Fruit fly (Drosophila melanogaster) whole organism, embryonic: ENCODE measurements around the gene Gbs-70E.

Experiments used
- CG10366 ChIP-seq: fragments of 200-800 bp; sonication (Bioruptor generic); IDR thresholded peaks from 2 replicates; pipeline ENCODE4 v1.3.6; 2022; ENCODE audit warnings: missing biosample characterization, missing genetic modification characterization
- CG10431 ChIP-seq: fragments of 200-800 bp; sonication (Bioruptor generic); optimal IDR thresholded peaks from 3 replicates; lab custom pipeline; 2018; ENCODE audit warnings: missing biosample characterization, mild to moderate bottlenecking, missing genetic modification characterization
- CG1233 ChIP-seq: fragments of 200-800 bp; sonication (Bioruptor generic); optimal IDR thresholded peaks from 4 replicates; lab custom pipeline; 2018; ENCODE audit warnings: missing biosample characterization, mild to moderate bottlenecking, missing genetic modification characterization
- CG14441 ChIP-seq: fragments of 200-800 bp; sonication (Bioruptor generic); IDR thresholded peaks from 2 replicates; pipeline ENCODE4 v1.3.6; 2022; ENCODE audit warnings: missing biosample characterization, missing genetic modification characterization
- CG1647 ChIP-seq: fragments of 200-800 bp; sonication (Bioruptor generic); optimal IDR thresholded peaks from 3 replicates; lab custom pipeline; 2016; ENCODE audit warnings: missing biosample characterization, missing genetic modification characterization
- CG16779 ChIP-seq: fragments of 200-800 bp; sonication (Bioruptor generic); IDR thresholded peaks from 2 replicates; pipeline ENCODE4 v1.3.6; 2022; ENCODE audit warnings: missing biosample characterization, missing genetic modification characterization
- CG17568 ChIP-seq: fragments of 200-800 bp; sonication (Bioruptor generic); optimal IDR thresholded peaks from 2 replicates; lab custom pipeline; 2018; ENCODE audit warnings: missing biosample characterization, mild to moderate bottlenecking, missing genetic modification characterization, moderate library complexity
- CG18011 ChIP-seq: fragments of 200-800 bp; sonication (Bioruptor generic); optimal IDR thresholded peaks from 2 replicates; lab custom pipeline; 2017; ENCODE audit warnings: missing biosample characterization, missing genetic modification characterization, mild to moderate bottlenecking, moderate library complexity, missing genotype
- CG18599 ChIP-seq: fragments of 200-800 bp; sonication (Bioruptor generic); optimal IDR thresholded peaks from 3 replicates; lab custom pipeline; 2017; ENCODE audit warnings: missing biosample characterization, missing genetic modification characterization, mild to moderate bottlenecking, moderate library complexity, missing genetic modification reagents
- CG30020 ChIP-seq: fragments of 200-800 bp; optimal IDR thresholded peaks from 2 replicates; lab custom pipeline; 2019; ENCODE audit warnings: missing biosample characterization, mild to moderate bottlenecking, missing genetic modification characterization, moderate library complexity
- CG32772 ChIP-seq: fragments of 200-800 bp; sonication (Bioruptor generic); IDR thresholded peaks from 2 replicates; pipeline ENCODE4 v1.3.6; 2022; ENCODE audit warnings: missing biosample characterization, missing genetic modification characterization
- CG42726 ChIP-seq: fragments of 200-800 bp; sonication (Bioruptor generic); IDR thresholded peaks from 2 replicates; pipeline ENCODE4 v1.3.6; 2022; ENCODE audit warnings: missing biosample characterization, missing genetic modification characterization; ENCODE audit not compliant: partially characterized antibody
- CG4707 ChIP-seq: fragments of 200-800 bp; sonication (Bioruptor generic); optimal IDR thresholded peaks from 2 replicates; lab custom pipeline; 2018; ENCODE audit warnings: missing biosample characterization, mild to moderate bottlenecking, missing genetic modification characterization, moderate library complexity
- CG5245 ChIP-seq: fragments of 200-800 bp; sonication (Bioruptor generic); optimal IDR thresholded peaks from 3 replicates; lab custom pipeline; 2016; ENCODE audit warnings: missing biosample characterization, missing genetic modification characterization
- CG8388 ChIP-seq: fragments of 200-800 bp; sonication (Bioruptor generic); optimal IDR thresholded peaks from 2 replicates; lab custom pipeline; 2019; ENCODE audit warnings: missing biosample characterization, mild to moderate bottlenecking, missing genetic modification characterization, moderate library complexity
- Dad ChIP-seq: fragments of 200-800 bp; sonication (Bioruptor generic); optimal IDR thresholded peaks from 3 replicates; lab custom pipeline; 2016; ENCODE audit warnings: missing biosample characterization, missing genetic modification characterization
- Fer3 ChIP-seq: fragments of 200-800 bp; sonication (Bioruptor generic); optimal IDR thresholded peaks from 2 replicates; lab custom pipeline; 2018; ENCODE audit warnings: missing biosample characterization, mild to moderate bottlenecking, missing genetic modification characterization, moderate library complexity
- HLH54F ChIP-seq: fragments of 200-800 bp; sonication (Bioruptor generic); optimal IDR thresholded peaks from 3 replicates; lab custom pipeline; 2016; ENCODE audit warnings: missing biosample characterization, missing genetic modification characterization
- Hsf ChIP-seq: fragments of 200-800 bp; sonication (Bioruptor generic); optimal IDR thresholded peaks from 3 replicates; lab custom pipeline; 2016; ENCODE audit warnings: missing biosample characterization, missing genetic modification characterization
- Kr ChIP-seq: fragments of 200-800 bp; sonication (Bioruptor generic); optimal IDR thresholded peaks from 2 replicates; lab custom pipeline; 2017; ENCODE audit warnings: missing biosample characterization, mild to moderate bottlenecking, missing genetic modification characterization
- MTF-1 ChIP-seq: fragments of 200-800 bp; sonication (Bioruptor generic); optimal IDR thresholded peaks from 2 replicates; lab custom pipeline; 2018; ENCODE audit warnings: missing biosample characterization, mild to moderate bottlenecking, missing genetic modification characterization, borderline replicate concordance
- Med ChIP-seq: fragments of 200-800 bp; sonication (Bioruptor generic); peaks from one replicate; lab custom pipeline; 2016; ENCODE audit warnings: missing biosample characterization, missing genetic modification characterization, mild to moderate bottlenecking, inconsistent platforms, moderate library complexity
- Mrtf ChIP-seq: fragments of 200-800 bp; sonication (Bioruptor generic); IDR thresholded peaks from 3 replicates; pipeline ENCODE4 v1.3.6; 2022; ENCODE audit warnings: missing biosample characterization, missing genetic modification characterization
- NK7.1 ChIP-seq: fragments of 200-800 bp; sonication (Bioruptor generic); optimal IDR thresholded peaks from 3 replicates; lab custom pipeline; 2016; ENCODE audit warnings: missing biosample characterization, missing genetic modification characterization
- Ptx1 ChIP-seq: fragments of 200-800 bp; sonication (Bioruptor generic); IDR thresholded peaks from 2 replicates; pipeline ENCODE4 v1.3.6; 2022; ENCODE audit warnings: missing biosample characterization, missing genetic modification characterization
- Ravus ChIP-seq: fragments of 200-800 bp; sonication (Bioruptor generic); IDR thresholded peaks from 2 replicates; pipeline ENCODE4 v1.3.6; 2022; ENCODE audit warnings: missing biosample characterization, missing genetic modification characterization
- Rx ChIP-seq: fragments of 200-800 bp; sonication (Bioruptor generic); IDR thresholded peaks from 2 replicates; pipeline ENCODE4 v1.3.6; 2022; ENCODE audit warnings: missing biosample characterization, missing genetic modification characterization
- Tbp ChIP-seq: fragments of >200 bp; optimal IDR thresholded peaks from 2 replicates; lab custom pipeline; 2018; ENCODE audit warnings: missing biosample characterization, missing genetic modification characterization
- Vsx1 ChIP-seq: fragments of 200-800 bp; sonication (Bioruptor generic); optimal IDR thresholded peaks from 2 replicates; lab custom pipeline; 2017; ENCODE audit warnings: missing biosample characterization, mild to moderate bottlenecking, missing genetic modification characterization, missing genetic modification reagents
- al ChIP-seq: fragments of 200-800 bp; sonication (Bioruptor generic); IDR thresholded peaks from 2 replicates; pipeline ENCODE4 v1.3.6; 2022; ENCODE audit warnings: missing biosample characterization, missing genetic modification characterization
- ase ChIP-seq: fragments of 200-800 bp; sonication (Bioruptor generic); IDR thresholded peaks from 3 replicates; pipeline ENCODE4 v1.3.6; 2022; ENCODE audit warnings: missing biosample characterization, missing genetic modification characterization
- gcm ChIP-seq: fragments of 200-800 bp; sonication (Bioruptor generic); optimal IDR thresholded peaks from 2 replicates; lab custom pipeline; 2019; ENCODE audit warnings: missing biosample characterization, mild to moderate bottlenecking, missing genetic modification characterization, moderate library complexity
- ind ChIP-seq: fragments of 200-800 bp; sonication (Bioruptor generic); optimal IDR thresholded peaks from 3 replicates; lab custom pipeline; 2016; ENCODE audit warnings: missing biosample characterization, missing genetic modification characterization
- jing ChIP-seq: fragments of 200-800 bp; sonication (Bioruptor generic); optimal IDR thresholded peaks from 2 replicates; lab custom pipeline; 2018; ENCODE audit warnings: missing biosample characterization, mild to moderate bottlenecking, missing genetic modification characterization
- nerfin-1 ChIP-seq: fragments of 200-800 bp; sonication (Bioruptor generic); optimal IDR thresholded peaks from 3 replicates; lab custom pipeline; 2019; ENCODE audit warnings: missing biosample characterization, mild to moderate bottlenecking, missing genetic modification characterization, moderate library complexity
- oc ChIP-seq: fragments of 200-800 bp; sonication (Bioruptor generic); optimal IDR thresholded peaks from 2 replicates; lab custom pipeline; 2018; ENCODE audit warnings: missing biosample characterization, mild to moderate bottlenecking, missing genetic modification characterization, moderate library complexity
- p53 ChIP-seq: fragments of 200-800 bp; sonication (Bioruptor generic); optimal IDR thresholded peaks from 2 replicates; lab custom pipeline; 2016; ENCODE audit warnings: missing biosample characterization, missing genetic modification characterization
- peb ChIP-seq: fragments of 200-800 bp; sonication (Bioruptor generic); IDR thresholded peaks from 2 replicates; pipeline ENCODE4 v1.3.6; 2022; ENCODE audit warnings: missing biosample characterization, missing genetic modification characterization
- pho ChIP-seq: fragments of 200-800 bp; sonication (Bioruptor generic); optimal IDR thresholded peaks from 2 replicates; lab custom pipeline; 2016; ENCODE audit warnings: missing biosample characterization, missing genetic modification characterization
- pros ChIP-seq: fragments of 200-800 bp; sonication (Bioruptor generic); optimal IDR thresholded peaks from 3 replicates; lab custom pipeline; 2019; ENCODE audit warnings: missing biosample characterization, mild to moderate bottlenecking, missing genetic modification characterization, moderate library complexity
- salm ChIP-seq: fragments of 200-800 bp; sonication (Bioruptor generic); optimal IDR thresholded peaks from 2 replicates; lab custom pipeline; 2018; ENCODE audit warnings: missing biosample characterization, mild to moderate bottlenecking, missing genetic modification characterization
- sens ChIP-seq: fragments of 200-800 bp; sonication (Bioruptor generic); peaks from one replicate; lab custom pipeline; 2016; ENCODE audit warnings: missing biosample characterization, missing genetic modification characterization
- sqz ChIP-seq: fragments of 200-800 bp; sonication (Bioruptor generic); optimal IDR thresholded peaks from 3 replicates; lab custom pipeline; 2018; ENCODE audit warnings: missing biosample characterization, mild to moderate bottlenecking, missing genetic modification characterization
- sr ChIP-seq: fragments of 200-800 bp; sonication (Bioruptor generic); IDR thresholded peaks from 3 replicates; pipeline ENCODE4 v1.3.6; 2022; ENCODE audit warnings: missing biosample characterization, missing genetic modification characterization
- sug ChIP-seq: fragments of 200-800 bp; optimal IDR thresholded peaks from 2 replicates; lab custom pipeline; 2019; ENCODE audit warnings: missing biosample characterization, mild to moderate bottlenecking, missing genetic modification characterization, moderate library complexity
- unc-4 ChIP-seq: fragments of 200-800 bp; sonication (Bioruptor generic); IDR thresholded peaks from 2 replicates; pipeline ENCODE4 v1.3.6; 2022; ENCODE audit warnings: missing biosample characterization, missing genetic modification characterization; ENCODE audit not compliant: partially characterized antibody
- wek ChIP-seq: fragments of 200-800 bp; sonication (Bioruptor generic); optimal IDR thresholded peaks from 3 replicates; lab custom pipeline; 2018; ENCODE audit warnings: missing biosample characterization, mild to moderate bottlenecking, missing genetic modification characterization, moderate library complexity
- z ChIP-seq: fragments of 200-800 bp; sonication (Bioruptor generic); IDR thresholded peaks from 3 replicates; pipeline ENCODE4 v1.3.6; 2022; ENCODE audit warnings: missing biosample characterization, missing genetic modification characterization
- zf30C ChIP-seq: fragments of 200-800 bp; sonication (Bioruptor generic); optimal IDR thresholded peaks from 3 replicates; lab custom pipeline; 2018; ENCODE audit warnings: missing biosample characterization, mild to moderate bottlenecking, missing genetic modification characterization

The Gbs-70E gene

dm6 chr3L:14551621-14552020, 846 bp upstream of the Gbs-70E start:
- TF ChIP-seq gcm = no peak
- no peak for TF ChIP-seq Kr
- no peak for TF ChIP-seq jing (GFP tag; lab: Kevin White, UChicago)
- peak; percentile 16 for TF ChIP-seq Med (GFP tag; lab: Kevin White, UChicago)
- TF ChIP-seq sr = peak; percentile 95; the same call in 2 of the 3 replicates
- TF ChIP-seq pros = no peak
- TF ChIP-seq Dad (GFP tag; lab: Kevin White, UChicago) = no peak
- no peak for TF ChIP-seq sug (tag; lab: Kevin White, UChicago)
- no peak for TF ChIP-seq Fer3 (tag; lab: Kevin White, UChicago)
- TF ChIP-seq al (GFP tag; lab: Robert Waterston, UW) = no peak
- TF ChIP-seq z (GFP tag; lab: Robert Waterston, UW) = peak; percentile 93
- no peak for TF ChIP-seq zf30C (GFP tag; lab: Kevin White, UChicago)

- no peak for TF ChIP-seq p53 (GFP tag; lab: Kevin White, UChicago)
- TF ChIP-seq Med (GFP tag; lab: Kevin White, UChicago) = peak; percentile 60
- peak; percentile 54 for TF ChIP-seq sens (GFP tag; lab: Kevin White, UChicago)
- no peak for TF ChIP-seq CG16779
- TF ChIP-seq unc-4 (GFP tag; lab: Robert Waterston, UW) = no peak
- no peak for TF ChIP-seq ind (GFP tag; lab: Kevin White, UChicago)
These were observed 817 bp downstream of the Gbs-70E start for dm6 chr3L:14549958-14550357.

- peak; percentile 9 for TF ChIP-seq NK7.1 (GFP tag; lab: Kevin White, UChicago)
- no peak for TF ChIP-seq CG14441 (GFP tag; lab: Robert Waterston, UW)
- peak; percentile 36 for TF ChIP-seq wek (GFP tag; lab: Kevin White, UChicago)
- TF ChIP-seq ase (GFP tag; lab: Robert Waterston, UW) = no peak
- TF ChIP-seq pho (GFP tag; lab: Kevin White, UChicago) = no peak
- no peak for TF ChIP-seq CG18011
- TF ChIP-seq Vsx1 (GFP tag; lab: Kevin White, UChicago) = peak; percentile 33
- no peak for TF ChIP-seq CG42726 (GFP tag; lab: Robert Waterston, UW)
- no peak for TF ChIP-seq CG30020
- no peak for TF ChIP-seq nerfin-1 (tag; lab: Kevin White, UChicago)
- peak; percentile 39 for TF ChIP-seq CG1233
- TF ChIP-seq Rx (GFP tag; lab: Robert Waterston, UW) = no peak
- no peak for TF ChIP-seq Mrtf
- TF ChIP-seq CG18599 (GFP tag; lab: Kevin White, UChicago) = peak; percentile 43
- no peak for TF ChIP-seq CG1647 (GFP tag; lab: Kevin White, UChicago)
- peak; percentile 12 for TF ChIP-seq MTF-1 (GFP tag; lab: Kevin White, UChicago)
- TF ChIP-seq HLH54F (GFP tag; lab: Kevin White, UChicago) = no peak
- TF ChIP-seq CG10431 (GFP tag; lab: Kevin White, UChicago) = no peak
- no peak for TF ChIP-seq Ptx1
- no peak for TF ChIP-seq oc
- no peak for TF ChIP-seq salm (tag; lab: Kevin White, UChicago)
- TF ChIP-seq Ravus = no peak
- TF ChIP-seq Tbp (GFP tag; lab: Kevin White, UChicago) = no peak
- TF ChIP-seq CG17568 (GFP tag; lab: Kevin White, UChicago) = peak; percentile 49
- TF ChIP-seq Hsf (GFP tag; lab: Kevin White, UChicago) = no peak
- no peak for TF ChIP-seq peb (GFP tag; lab: Robert Waterston, UW)
- TF ChIP-seq CG10366 (GFP tag; lab: Robert Waterston, UW) = no peak
- TF ChIP-seq CG32772 (GFP tag; lab: Robert Waterston, UW) = no peak
- no peak for TF ChIP-seq CG8388 (GFP tag; lab: Kevin White, UChicago)
- no peak for TF ChIP-seq sr
- no peak for TF ChIP-seq CG5245 (GFP tag; lab: Kevin White, UChicago)
- TF ChIP-seq CG4707 (GFP tag; lab: Kevin White, UChicago) = peak; percentile 31
- TF ChIP-seq sqz (GFP tag; lab: Kevin White, UChicago) = peak; percentile 31
These were observed 1.6 kb downstream of the Gbs-70E start for dm6 chr3L:14549215-14549614.
